In genomic region chrX:10914421-10915277, ce11 we compare ENCODE assay signal across 6 worm cellular contexts.
TF ChIP-seq lines count a peak whose summit lies in the region.

No protein-coding gene starts in this region.

TF ChIP-seq in whole organism, L1 larva, 84 proteins besides CTCF, POLR2A, EP300 and RAD21 (continues in another document):
- no peak for TF ChIP-seq tlp-1 (tag; optimal IDR thresholded peaks at IDR 0.05; lab: Kevin White, UChicago)
- no peak for TF ChIP-seq lin-13 (GFP tag; optimal IDR thresholded peaks at IDR 0.05; lab: Kevin White, UChicago)
- peak in 1 of 2 experiments; percentile 17 for TF ChIP-seq lin-35 (GFP tag; optimal IDR thresholded peaks at IDR 0.05; lab: Kevin White, UChicago)
- no peak for TF ChIP-seq unc-86 (tag; optimal IDR thresholded peaks at IDR 0.05; lab: Kevin White, UChicago)
- no peak for TF ChIP-seq ceh-90 (tag; optimal IDR thresholded peaks at IDR 0.05; lab: Kevin White, UChicago)
- TF ChIP-seq sup-37 (GFP tag; optimal IDR thresholded peaks at IDR 0.05; lab: Kevin White, UChicago) = no peak
- peak in 1 of 6 experiments; percentile 11 for TF ChIP-seq elt-3 (tag; optimal IDR thresholded peaks at IDR 0.05; lab: Kevin White, UChicago)
- TF ChIP-seq snpc-4 (tag; optimal IDR thresholded peaks at IDR 0.05; lab: Kevin White, UChicago) = no peak
- TF ChIP-seq C16A3.4 (tag; optimal IDR thresholded peaks at IDR 0.05; lab: Kevin White, UChicago) = no peak
- no peak for TF ChIP-seq ceh-88 (GFP tag; IDR thresholded peaks at IDR 0.05; lab: Robert Waterston, UW)
- no peak for TF ChIP-seq hpl-2 (GFP tag; optimal IDR thresholded peaks at IDR 0.05; lab: Kevin White, UChicago)
- TF ChIP-seq dpl-1 (GFP tag; optimal IDR thresholded peaks at IDR 0.05; lab: Kevin White, UChicago) = no peak
- TF ChIP-seq Y116A8C.19 (tag; optimal IDR thresholded peaks at IDR 0.05; lab: Kevin White, UChicago; ENCODE audit: borderline replicate concordance) = no peak
- no peak for TF ChIP-seq hlh-17 (GFP tag; optimal IDR thresholded peaks at IDR 0.05; lab: Kevin White, UChicago; ENCODE audit: borderline replicate concordance)
- no peak for TF ChIP-seq mab-9 (GFP tag; IDR thresholded peaks at IDR 0.05; lab: Robert Waterston, UW)

TF ChIP-seq in whole organism, L2 larva, 48 proteins besides CTCF, POLR2A, EP300 and RAD21:
- TF ChIP-seq unc-62 (GFP tag; optimal IDR thresholded peaks at IDR 0.05; lab: Kevin White, UChicago) = no peak
- TF ChIP-seq sma-3 (GFP tag; optimal IDR thresholded peaks at IDR 0.05; lab: Kevin White, UChicago) = peak; percentile 4
- peak; percentile 39 for TF ChIP-seq fos-1 (tag; optimal IDR thresholded peaks at IDR 0.05; lab: Kevin White, UChicago)
- no peak for TF ChIP-seq ZK546.5 (tag; optimal IDR thresholded peaks at IDR 0.05; lab: Kevin White, UChicago)
- TF ChIP-seq blmp-1 (tag; optimal IDR thresholded peaks at IDR 0.05; lab: Kevin White, UChicago; ENCODE audit: insufficient read depth) = peak; percentile 9

TF ChIP-seq in whole organism, L3 larva, 47 proteins besides CTCF, POLR2A, EP300 and RAD21:
- no peak for TF ChIP-seq mml-1 (tag; optimal IDR thresholded peaks at IDR 0.05; lab: Kevin White, UChicago)
- TF ChIP-seq lsy-12 (tag; optimal IDR thresholded peaks at IDR 0.05; lab: Kevin White, UChicago) = no peak
- TF ChIP-seq elt-2 (tag; optimal IDR thresholded peaks at IDR 0.05; lab: Kevin White, UChicago) = peak; percentile 61
- no peak for TF ChIP-seq nhr-25 (tag; optimal IDR thresholded peaks at IDR 0.05; lab: Kevin White, UChicago)
- no peak for TF ChIP-seq egl-27 (tag; optimal IDR thresholded peaks at IDR 0.05; lab: Kevin White, UChicago)

TF ChIP-seq in whole organism, L4 larva, 104 proteins besides CTCF, POLR2A, EP300 and RAD21 (continues in another document):
- TF ChIP-seq ceh-32 (tag; optimal IDR thresholded peaks at IDR 0.05; lab: Kevin White, UChicago; ENCODE audit: poor library complexity) (no peak), zag-1 (tag; optimal IDR thresholded peaks at IDR 0.05; lab: Kevin White, UChicago) (no peak), unc-62 (GFP tag; optimal IDR thresholded peaks at IDR 0.05 in 1 of 2; lab: Kevin White, UChicago) (peak in 1 of 2 experiments; percentile 93), unc-62 (tag; optimal IDR thresholded peaks at IDR 0.05; lab: Kevin White, UChicago) (no peak), dpl-1 (GFP tag; optimal IDR thresholded peaks at IDR 0.05; lab: Kevin White, UChicago) (no peak), pha-4 (GFP tag; IDR thresholded peaks at IDR 0.05; lab: Robert Waterston, UW) (no peak), pha-4 (tag; optimal IDR thresholded peaks at IDR 0.05; lab: Kevin White, UChicago) (no peak), T20F7.1 (GFP tag; optimal IDR thresholded peaks at IDR 0.05; lab: Kevin White, UChicago) (no peak), mes-2 (tag; optimal IDR thresholded peaks at IDR 0.05; lab: Kevin White, UChicago; ENCODE audit: poor library complexity, severe bottlenecking) (no peak), madf-9 (GFP tag; conservative IDR thresholded peaks at IDR 0.05; lab: Robert Waterston, UW) (no peak), ZK546.5 (tag; optimal IDR thresholded peaks at IDR 0.05; lab: Kevin White, UChicago) (no peak), dve-1 (tag; optimal IDR thresholded peaks at IDR 0.05; lab: Kevin White, UChicago; ENCODE audit: insufficient read depth) (peak; percentile 30), dmd-9 (GFP tag; IDR thresholded peaks at IDR 0.05; lab: Robert Waterston, UW) (no peak), nhr-25 (tag; optimal IDR thresholded peaks at IDR 0.05; lab: Kevin White, UChicago; ENCODE audit: borderline replicate concordance, insufficient read depth) (no peak), F44E2.7 (GFP tag; IDR thresholded peaks at IDR 0.05; lab: Robert Waterston, UW) (no peak), hlh-30 (tag; optimal IDR thresholded peaks at IDR 0.05; lab: Kevin White, UChicago; ENCODE audit: insufficient read depth) (peak; percentile 50), T26A8.4 (GFP tag; IDR thresholded peaks at IDR 0.05; lab: Robert Waterston, UW) (no peak), vab-7 (GFP tag; IDR thresholded peaks at IDR 0.05; lab: Robert Waterston, UW) (no peak), hif-1 (tag; optimal IDR thresholded peaks at IDR 0.05; lab: Kevin White, UChicago) (no peak), ZK337.2 (GFP tag; IDR thresholded peaks at IDR 0.05; lab: Robert Waterston, UW) (no peak), Y48G9A.11 (GFP tag; IDR thresholded peaks at IDR 0.05; lab: Robert Waterston, UW) (no peak), madf-5 (GFP tag; IDR thresholded peaks at IDR 0.05; lab: Robert Waterston, UW) (no peak), zfp-2 (tag; optimal IDR thresholded peaks at IDR 0.05; lab: Kevin White, UChicago) (no peak)

TF ChIP-seq in whole organism, mixed stage, embryonic, 35 proteins besides CTCF, POLR2A, EP300 and RAD21:
- no peak for TF ChIP-seq mls-2 (tag; optimal IDR thresholded peaks at IDR 0.05; lab: Kevin White, UChicago)
- TF ChIP-seq hlh-1 (tag; optimal IDR thresholded peaks at IDR 0.05; lab: Kevin White, UChicago) = peak; percentile 43

TF ChIP-seq in whole organism, young adult, 124 proteins besides CTCF, POLR2A, EP300 and RAD21:
- no peak for TF ChIP-seq D2030.7 (GFP tag; IDR thresholded peaks at IDR 0.05; lab: Robert Waterston, UW)
- TF ChIP-seq nhr-80 (tag; optimal IDR thresholded peaks at IDR 0.05; lab: Kevin White, UChicago) = peak; percentile 58
